Worm (Caenorhabditis elegans) whole organism, dauer: Measurements from ENCODE around the gene cho-1.

ENCODE experiments used
- unc-62 ChIP-seq: sonication (generic microtip); optimal IDR thresholded peaks from 2 replicates; lab custom pipeline; 2017; ENCODE audit warnings: missing biosample characterization, missing genetic modification reagents, missing genetic modification characterization

Gene cho-1

DNA sequence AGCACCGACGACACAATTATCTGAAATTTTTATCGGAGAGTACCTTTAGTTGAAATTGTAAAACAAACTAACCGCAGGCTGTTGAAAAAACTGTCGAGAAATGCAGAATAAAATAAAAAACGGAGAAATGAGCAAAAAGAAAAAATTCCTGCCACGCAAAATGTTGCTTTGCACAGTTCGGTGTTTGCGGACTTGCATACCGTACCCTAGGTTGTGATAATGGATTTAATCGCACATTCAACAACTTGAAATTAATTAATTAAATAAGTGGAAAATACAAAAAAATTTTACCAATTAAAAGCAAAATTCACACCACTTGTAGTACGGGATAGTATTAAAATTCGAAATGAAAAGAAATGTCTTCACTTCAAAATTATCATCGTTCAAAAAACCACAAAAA lies 17.0 kb upstream of the cho-1 start:
- no peak for TF ChIP-seq unc-62 (GFP tag; lab: Kevin White, UChicago)

DNA sequence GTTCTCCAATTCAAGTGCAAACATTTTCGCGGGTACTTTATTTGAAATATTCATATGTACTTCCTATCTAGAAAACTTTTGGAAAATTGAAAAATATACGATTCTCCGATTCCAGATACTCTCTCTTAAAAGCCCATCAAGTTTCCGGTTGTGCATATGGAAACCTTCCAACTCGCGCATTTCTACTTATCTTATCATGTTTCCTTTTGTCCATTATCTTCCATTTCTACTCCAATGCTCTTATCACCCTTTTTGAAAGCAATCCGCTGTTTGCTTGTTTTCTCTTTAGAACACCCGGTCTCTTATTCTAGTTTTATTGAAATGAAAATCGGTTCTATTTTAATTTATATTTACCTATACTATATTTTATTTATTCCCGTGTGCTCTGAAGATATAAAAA lies 7.3 kb upstream of the cho-1 start, which contains the start of gene C48D1.5:
C48D1.5 (plus strand) TSS at position 301 of the 400 bp plus-strand sequence.
- no peak for TF ChIP-seq unc-62 (GFP tag; lab: Kevin White, UChicago)

DNA sequence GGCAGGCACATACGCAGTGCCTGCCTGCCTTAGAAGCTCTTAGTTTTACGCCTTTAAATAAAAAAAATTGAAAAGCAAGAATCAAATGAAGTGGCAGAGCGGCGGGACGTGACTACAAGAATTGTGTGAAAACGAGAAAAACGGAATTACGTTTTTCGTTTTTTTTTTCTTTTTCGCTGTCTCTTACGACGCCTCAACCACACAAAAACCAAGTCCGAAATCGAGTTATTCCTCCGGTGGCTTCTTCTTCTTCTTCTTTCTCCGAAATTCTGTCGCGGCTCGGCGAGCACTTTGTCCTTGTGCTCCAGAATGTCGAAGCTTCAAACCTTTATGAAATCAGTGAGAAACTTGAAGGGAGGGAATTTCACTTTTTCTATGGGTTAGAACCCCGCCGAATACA lies 6.2 kb upstream of the cho-1 start:
- no peak for TF ChIP-seq unc-62 (GFP tag; lab: Kevin White, UChicago)

DNA sequence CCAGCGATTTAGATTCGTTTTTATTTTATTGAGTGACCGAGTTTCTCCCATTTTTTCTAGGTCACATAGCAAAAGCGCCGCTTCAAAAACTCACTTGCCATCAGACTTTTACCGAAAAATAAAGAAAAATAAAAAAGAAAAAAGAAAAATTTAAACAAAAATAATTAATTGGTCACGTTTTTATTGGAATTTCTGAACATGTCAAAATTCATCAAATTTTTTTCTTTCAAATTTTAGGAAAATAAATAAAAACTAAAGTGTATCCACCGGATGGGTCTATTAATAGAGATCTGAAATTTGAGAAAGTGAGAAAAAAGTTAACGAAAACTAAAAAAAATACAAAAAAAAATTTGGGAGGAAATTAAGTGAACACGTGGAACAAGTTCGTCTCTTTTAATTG lies 4.8 kb downstream of the cho-1 start, which contains the start of gene C48D1.9:
C48D1.9 (minus strand) TSS at position 101 of the 400 bp plus-strand sequence.
- TF ChIP-seq unc-62 (GFP tag; lab: Kevin White, UChicago) = no peak

DNA sequence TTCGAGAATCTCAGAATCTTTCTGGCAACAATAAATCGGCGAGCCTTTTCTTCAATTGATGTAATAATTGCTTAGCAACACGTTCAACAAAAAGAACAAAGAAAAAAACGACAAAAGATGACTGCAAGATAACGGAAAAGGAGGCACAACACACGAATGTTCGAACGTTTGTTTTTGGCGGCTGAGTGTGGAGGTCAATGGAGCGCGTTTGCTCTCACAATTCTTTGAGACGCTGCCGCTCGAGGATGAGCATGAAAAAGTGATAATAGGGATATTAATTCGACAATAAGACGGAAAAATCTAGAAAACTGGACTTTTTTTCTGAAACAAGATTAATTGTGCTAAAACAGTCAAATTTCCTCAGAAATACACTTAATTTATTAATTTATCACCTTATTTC lies 8.5 kb downstream of the cho-1 start:
- no peak for TF ChIP-seq unc-62 (GFP tag; lab: Kevin White, UChicago)

DNA sequence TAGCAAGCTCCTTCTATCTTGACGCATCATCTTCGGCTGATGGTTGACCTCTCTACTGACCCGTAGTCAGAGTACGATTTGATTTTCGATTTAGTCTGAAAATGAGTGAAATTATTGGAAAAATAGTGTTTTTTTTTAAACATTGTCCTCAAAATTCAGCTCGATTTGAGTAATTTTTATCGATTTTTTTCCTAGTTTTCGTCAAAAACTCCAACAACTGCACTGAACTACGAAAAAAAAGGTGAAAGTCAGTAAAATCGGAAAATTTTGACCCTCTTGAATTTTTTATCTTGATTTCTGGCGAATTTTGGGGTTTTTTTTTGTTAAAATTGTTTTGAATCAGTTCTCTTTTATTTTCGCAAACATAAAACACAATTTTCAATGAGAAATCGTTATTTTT lies 10.3 kb downstream of the cho-1 start, which contains the start of gene ced-3:
ced-3 (minus strand) TSS at position 101 of the 400 bp plus-strand sequence.
- TF ChIP-seq unc-62 (GFP tag; lab: Kevin White, UChicago) = no peak

DNA sequence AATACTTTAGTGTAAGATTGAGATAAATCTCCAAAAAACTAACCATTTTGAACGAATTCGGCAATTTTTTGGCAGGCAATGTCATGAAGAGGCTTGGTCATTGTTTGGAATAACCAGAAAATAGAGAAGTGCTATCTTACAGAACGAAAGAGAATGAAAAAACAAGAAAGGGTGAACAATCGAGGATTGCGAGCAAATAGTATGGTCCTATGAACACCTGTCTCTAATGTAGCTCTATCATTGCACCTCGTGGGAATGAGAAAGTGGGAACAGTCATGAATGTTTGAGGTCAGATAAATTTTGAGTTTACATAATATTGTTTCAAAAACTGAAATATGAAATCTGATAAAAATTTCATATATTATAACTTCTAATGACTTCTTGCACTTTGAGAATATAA lies 17.1 kb downstream of the cho-1 start, which contains the start of gene C48D1.1:
C48D1.1 (minus strand) TSS at position 101 of the 400 bp plus-strand sequence.
- no peak for TF ChIP-seq unc-62 (GFP tag; lab: Kevin White, UChicago)

DNA sequence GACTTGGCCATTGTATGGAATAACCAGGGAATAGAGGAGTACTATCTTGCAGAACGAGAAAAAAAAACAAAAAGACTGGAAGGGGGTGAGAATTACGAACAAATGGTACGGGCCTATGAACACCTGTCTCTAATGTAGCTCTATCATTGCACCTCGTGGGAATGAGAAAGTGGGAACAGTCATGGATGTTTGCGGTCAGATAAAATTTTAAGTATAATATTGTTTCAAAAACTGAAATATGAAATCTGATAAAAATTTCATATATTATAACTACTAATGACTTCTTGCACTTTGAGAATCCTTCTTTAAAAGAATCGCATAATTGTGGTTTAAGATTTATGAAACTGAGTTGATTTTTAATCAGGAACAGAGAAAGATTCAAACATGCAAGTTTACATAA lies 21.1 kb downstream of the cho-1 start, which contains the start of gene F58D2.5:
F58D2.5 (minus strand) TSS at position 101 of the 400 bp plus-strand sequence.
- no peak for TF ChIP-seq unc-62 (GFP tag; lab: Kevin White, UChicago)

DNA sequence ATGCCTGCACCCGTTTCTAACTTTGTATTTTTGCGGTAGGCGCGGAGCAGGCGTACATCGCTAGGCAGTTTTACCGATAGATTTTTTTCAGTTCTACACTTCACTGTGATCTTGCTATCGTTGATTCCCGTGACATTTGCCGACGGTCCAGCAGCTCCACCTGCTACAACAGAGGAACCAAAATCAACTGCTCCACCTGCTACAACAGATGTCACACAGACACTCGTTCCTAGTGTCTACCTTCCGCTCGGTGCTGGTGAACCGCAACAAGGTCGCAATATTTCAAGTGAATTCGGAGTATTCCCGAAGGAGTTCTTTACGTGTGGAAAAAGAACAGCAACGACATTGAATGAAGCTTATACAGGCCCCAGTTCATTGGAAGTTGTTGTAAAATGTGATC lies 24.3 kb downstream of the cho-1 start:
- TF ChIP-seq unc-62 (GFP tag; lab: Kevin White, UChicago) = no peak

DNA sequence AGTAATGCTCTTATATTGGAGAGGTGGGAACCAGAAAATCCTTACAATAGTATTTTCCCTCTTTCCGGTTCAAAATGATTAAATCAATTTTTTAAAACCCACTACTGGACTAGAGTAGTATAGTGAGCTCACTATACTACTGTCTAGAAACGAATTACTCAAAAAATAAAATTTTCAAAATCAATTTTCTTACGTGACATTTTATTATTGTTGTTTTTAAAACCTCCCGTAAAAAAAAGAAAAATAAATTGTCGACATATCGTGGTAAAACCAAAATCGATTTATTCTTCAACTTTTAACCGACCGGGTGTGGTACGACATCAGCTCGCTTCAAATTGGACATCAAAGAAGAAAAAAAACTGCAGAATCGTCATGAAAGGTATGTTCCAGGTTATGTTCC lies 24.9 kb downstream of the cho-1 start, which contains the start of gene F58D2.2:
F58D2.2 (plus strand) TSS at position 301 of the 400 bp plus-strand sequence.
- TF ChIP-seq unc-62 (GFP tag; lab: Kevin White, UChicago) = no peak

DNA sequence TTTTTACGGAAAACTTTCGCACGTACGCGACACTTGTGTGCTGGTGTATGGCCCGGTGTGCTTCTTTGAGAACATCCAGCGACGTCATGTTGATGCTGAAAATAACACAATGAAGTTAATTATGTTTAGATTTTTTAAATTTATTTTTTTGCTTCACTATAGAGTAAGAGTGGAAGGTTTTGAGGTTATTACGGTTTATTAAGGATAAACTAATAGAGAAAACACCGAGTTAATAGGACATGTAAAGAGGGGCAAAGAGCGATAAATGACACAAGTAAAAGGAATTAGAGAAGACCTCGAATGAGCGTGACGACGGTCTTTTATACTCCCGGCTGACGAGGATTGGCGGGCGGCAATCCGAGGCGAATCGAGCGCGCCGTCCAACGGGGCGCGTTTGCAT lies 25.4 kb downstream of the cho-1 start, which contains the start of gene F58D2.4:
F58D2.4 (minus strand) TSS at position 101 of the 400 bp plus-strand sequence.
- TF ChIP-seq unc-62 (GFP tag; lab: Kevin White, UChicago) = no peak

DNA sequence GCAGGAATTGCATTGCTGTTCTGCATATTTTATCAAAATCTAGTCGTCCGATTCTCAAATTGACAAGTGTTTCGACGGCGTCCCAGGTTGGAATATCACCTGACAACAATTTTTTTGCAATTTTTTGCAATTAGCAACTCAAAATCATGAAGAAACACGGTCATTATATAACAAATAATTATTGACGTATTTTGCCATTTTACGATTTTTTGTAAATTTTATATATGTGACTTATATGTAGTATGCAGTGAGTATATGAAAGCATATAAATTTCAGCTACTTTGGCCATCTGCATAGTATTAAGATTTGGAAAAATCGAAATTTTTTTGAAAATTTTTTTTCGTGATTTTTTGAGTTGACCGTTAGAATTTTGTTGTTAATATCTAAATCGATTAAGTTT lies 33.6 kb downstream of the cho-1 start, which contains the start of gene F58D2.3:
F58D2.3 (minus strand) TSS at position 101 of the 400 bp plus-strand sequence.
- TF ChIP-seq unc-62 (GFP tag; lab: Kevin White, UChicago) = no peak

DNA sequence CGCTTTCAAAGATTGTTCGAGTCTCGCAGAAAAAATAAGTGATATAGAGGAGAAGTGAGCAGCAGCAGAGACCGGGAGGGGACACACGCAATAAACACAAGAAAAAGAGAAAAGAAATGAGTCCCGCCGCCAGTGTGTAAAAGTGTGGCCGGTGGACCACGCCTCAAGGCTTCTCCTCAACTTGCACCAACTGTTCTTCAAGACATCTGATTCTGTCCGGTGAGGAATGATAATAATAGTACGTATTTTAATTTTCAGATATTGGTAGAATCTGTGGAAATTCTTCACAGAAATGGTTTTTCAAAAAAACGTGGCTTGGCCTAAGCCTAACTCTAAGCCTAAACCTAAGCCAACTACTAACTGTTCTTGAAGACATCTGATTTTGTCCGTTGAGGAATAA lies 35.1 kb downstream of the cho-1 start, which contains the start of gene lev-1:
lev-1 (minus strand) TSS at position 101 of the 400 bp plus-strand sequence.
- no peak for TF ChIP-seq unc-62 (GFP tag; lab: Kevin White, UChicago)

DNA sequence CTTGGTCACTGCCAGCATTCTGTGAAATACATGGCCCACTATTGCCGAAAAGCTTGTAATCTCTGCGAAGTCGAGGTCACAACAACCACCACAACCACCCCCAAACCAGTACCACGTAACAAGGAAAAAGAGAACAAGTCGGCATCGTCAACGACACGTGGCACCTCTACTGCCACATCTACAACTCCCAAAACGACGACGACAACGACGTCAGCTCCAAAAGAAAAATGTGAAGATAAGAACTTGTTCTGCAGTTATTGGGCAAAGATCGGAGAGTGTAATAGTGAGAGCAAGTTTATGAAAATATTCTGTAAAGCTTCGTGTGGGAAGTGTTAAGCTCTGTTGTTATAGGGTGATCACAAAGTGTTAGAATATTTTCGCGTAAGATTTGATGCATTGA lies 41.0 kb downstream of the cho-1 start:
- TF ChIP-seq unc-62 (GFP tag; lab: Kevin White, UChicago) = no peak

DNA sequence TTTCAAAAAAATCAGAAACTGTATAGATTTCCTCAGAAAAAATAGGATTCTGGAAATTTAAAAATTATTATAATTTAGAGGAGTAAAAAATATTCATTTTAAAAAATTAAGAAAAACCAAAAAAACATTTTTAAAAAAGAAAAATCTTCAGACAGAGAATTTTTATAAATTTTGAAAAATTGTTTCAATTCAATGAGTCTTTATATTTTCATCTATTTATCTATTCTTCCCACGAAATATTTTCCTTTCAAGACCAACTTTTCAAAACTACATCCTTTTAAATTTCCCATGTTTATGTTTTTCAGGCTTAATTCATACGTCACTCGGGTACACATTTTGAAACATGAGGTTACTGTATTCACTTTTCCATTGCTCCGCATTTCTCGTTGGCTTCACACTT lies 44.1 kb downstream of the cho-1 start, which contains the start of gene nas-14:
nas-14 (plus strand) TSS at position 301 of the 400 bp plus-strand sequence.
- TF ChIP-seq unc-62 (GFP tag; lab: Kevin White, UChicago) = no peak

DNA sequence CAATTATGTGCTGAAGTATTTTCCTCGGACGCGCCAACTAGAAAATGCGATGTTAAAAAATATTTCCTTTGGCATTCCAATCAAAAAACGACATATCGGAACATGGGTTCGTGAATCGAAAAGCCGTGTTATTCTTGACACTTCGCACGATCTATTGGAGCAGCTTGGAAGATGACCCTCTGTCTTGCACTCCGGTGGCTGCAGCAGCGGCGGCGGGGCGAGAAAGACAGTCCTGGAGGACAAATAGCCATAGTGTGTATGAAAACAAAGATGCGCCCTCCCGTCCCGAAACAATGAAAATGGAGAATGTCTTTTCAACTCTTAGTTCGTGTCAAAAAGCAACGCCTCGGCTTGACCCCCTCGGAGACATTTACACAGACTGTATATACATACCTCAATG lies 46.8 kb downstream of the cho-1 start:
- TF ChIP-seq unc-62 (GFP tag; lab: Kevin White, UChicago) = no peak

DNA sequence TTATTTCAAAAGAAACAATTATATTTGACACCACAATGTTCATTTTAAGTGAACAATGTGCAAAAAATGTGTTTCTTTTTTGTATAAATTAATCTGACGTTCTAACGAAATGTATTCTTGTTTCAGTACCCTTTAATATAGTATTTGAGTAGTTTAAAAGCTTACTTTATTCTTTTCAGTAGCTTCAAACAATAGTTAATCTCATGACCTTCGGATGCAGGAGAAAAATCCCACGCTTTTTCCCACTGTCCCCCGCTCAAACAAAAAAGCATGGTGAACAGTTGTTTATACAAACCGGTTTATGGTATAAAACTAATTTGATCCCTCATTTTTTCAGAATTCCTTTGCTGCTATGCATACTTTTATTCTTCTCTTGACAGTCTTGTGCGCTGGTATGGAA lies 49.2 kb downstream of the cho-1 start, which contains the start of gene scl-14:
scl-14 (plus strand) TSS at position 301 of the 400 bp plus-strand sequence.
- no peak for TF ChIP-seq unc-62 (GFP tag; lab: Kevin White, UChicago)
